Worm (Caenorhabditis elegans) whole organism, late embryonic: ENCODE data around the gene nlp-52.

ENCODE experiments used
- ceh-6 ChIP-seq: fragments of 200-800 bp; sonication (Bioruptor generic); optimal IDR thresholded peaks from 2 replicates; lab custom pipeline; 2018; ENCODE audit warnings: mild to moderate bottlenecking, missing genetic modification characterization, missing compliant biosample characterization
- nhr-11 ChIP-seq: fragments of 150-350 bp; optimal IDR thresholded peaks from 2 replicates; lab custom pipeline; 2014; ENCODE audit warnings: missing biosample characterization, missing genetic modification characterization
- syd-9 ChIP-seq: sonication (generic microtip); optimal IDR thresholded peaks from 2 replicates; lab custom pipeline; 2016; ENCODE audit warnings: mild to moderate bottlenecking, missing genetic modification characterization, moderate library complexity, missing compliant biosample characterization

DNA sequence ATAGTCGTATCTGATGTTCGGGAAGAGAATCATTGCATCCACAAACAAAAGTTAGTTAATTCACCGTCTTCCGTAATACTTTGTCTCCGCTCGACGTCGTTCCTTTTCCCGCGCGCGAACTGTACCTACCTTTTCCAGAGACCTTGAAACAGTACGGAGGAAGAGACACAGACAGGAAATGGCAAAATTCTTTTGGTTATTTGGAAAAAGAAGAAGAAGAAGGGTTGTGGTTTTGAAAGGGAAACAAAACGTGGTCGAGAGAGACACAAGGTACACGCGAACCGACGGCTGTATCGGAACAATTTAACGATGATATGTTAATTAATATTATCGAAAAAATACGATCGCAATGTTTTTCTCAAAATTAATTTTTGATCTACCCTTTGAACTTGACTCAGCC is 11.5 kb upstream of the nlp-52 start:
- no peak for TF ChIP-seq nhr-11 (tag; lab: Kevin White, UChicago)
- TF ChIP-seq syd-9 (tag; lab: Kevin White, UChicago): no peak
- TF ChIP-seq ceh-6 (GFP tag; lab: Kevin White, UChicago): no peak
